Fruit fly (Drosophila melanogaster): ENCODE measurements around the gene CG42327.

CG42327 gene

DNA sequence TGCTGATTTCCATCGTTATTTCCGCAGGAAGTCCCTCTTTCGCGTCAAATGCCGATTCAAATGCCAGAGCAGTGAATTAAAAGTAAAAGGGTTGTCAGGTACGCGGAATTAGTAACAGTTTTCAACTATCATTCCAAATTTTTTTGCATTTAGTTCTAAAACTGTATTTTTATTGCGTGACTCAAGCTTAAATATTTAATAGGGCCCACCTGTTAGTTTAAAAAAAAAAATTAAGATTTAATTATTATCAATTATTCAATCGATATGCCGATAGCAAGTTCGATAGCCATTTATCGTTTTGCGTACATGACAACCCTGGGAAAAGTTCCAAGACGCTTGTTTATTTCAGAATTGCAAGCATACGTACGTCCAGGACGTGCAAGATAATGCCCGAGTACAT lies 32.9 kb upstream of the CG42327 start, which contains the start of gene CG14711 (continued):
- TF ChIP-seq CG11398 (GFP tag; optimal IDR thresholded peaks at IDR 0.05) (peak; percentile 35), HLH3B (GFP tag; IDR thresholded peaks at IDR 0.05) (peak; percentile 82), nerfin-1 (tag; optimal IDR thresholded peaks at IDR 0.05) (peak; percentile 92), Tbp (GFP tag; optimal IDR thresholded peaks at IDR 0.05) (no peak), Scr (GFP tag; IDR thresholded peaks at IDR 0.05; ENCODE audit: partially characterized antibody) (peak; percentile 84), CG3726 (GFP tag; IDR thresholded peaks at IDR 0.05) (peak; percentile 76; the same call in 2 of the 3 replicates), CG30020 (tag; optimal IDR thresholded peaks at IDR 0.05) (peak; percentile 77), CG1233 (GFP tag; optimal IDR thresholded peaks at IDR 0.05) (peak; percentile 84), Taf1 (GFP tag; IDR thresholded peaks at IDR 0.05) (peak; percentile 51), MBD-R2 (GFP tag; IDR thresholded peaks at IDR 0.05) (peak; percentile 96), Neu2 (GFP tag; optimal IDR thresholded peaks at IDR 0.05; ENCODE audit: borderline replicate concordance) (no peak), CG12071 (GFP tag; optimal IDR thresholded peaks at IDR 0.05) (no peak), NC2α (GFP tag; optimal IDR thresholded peaks at IDR 0.05) (peak; percentile 27), CG9727 (GFP tag; optimal IDR thresholded peaks at IDR 0.05) (peak; percentile 86), CG11247 (GFP tag; IDR thresholded peaks at IDR 0.05) (peak; percentile 68), CG4617 (GFP tag; optimal IDR thresholded peaks at IDR 0.05; ENCODE audit: borderline replicate concordance) (peak; percentile 93), CG13287 (GFP tag; IDR thresholded peaks at IDR 0.05; ENCODE audit: partially characterized antibody) (peak; percentile 92), CG11696 (GFP tag; IDR thresholded peaks at IDR 0.05) (no peak), NK7.1 (GFP tag; optimal IDR thresholded peaks at IDR 0.05) (no peak), CG10147 (GFP tag; optimal IDR thresholded peaks at IDR 0.05) (peak; percentile 79), hbn (GFP tag; IDR thresholded peaks at IDR 0.05; ENCODE audit: partially characterized antibody) (peak; percentile 82), CG12769 (tag; optimal IDR thresholded peaks at IDR 0.05) (no peak), CG8281 (tag; optimal IDR thresholded peaks at IDR 0.05) (no peak), CG4424 (GFP tag; optimal IDR thresholded peaks at IDR 0.05) (peak; percentile 88), row (GFP tag; IDR thresholded peaks at IDR 0.05) (peak; percentile 96), Dbx (GFP tag; IDR thresholded peaks at IDR 0.05) (peak; percentile 85), CG17359 (tag; optimal IDR thresholded peaks at IDR 0.05) (peak; percentile 86), Gug (GFP tag; IDR thresholded peaks at IDR 0.05) (peak; percentile 72; the same call in 3 of the 4 replicates), btn (GFP tag; optimal IDR thresholded peaks at IDR 0.05) (peak; percentile 8), D (optimal IDR thresholded peaks at IDR 0.05) (no peak), D (GFP tag; optimal IDR thresholded peaks at IDR 0.05) (peak; percentile 75), CG16863 (GFP tag; optimal IDR thresholded peaks at IDR 0.05) (peak; percentile 67), zf30C (GFP tag; optimal IDR thresholded peaks at IDR 0.05) (no peak), caup (GFP tag; optimal IDR thresholded peaks at IDR 0.05; ENCODE audit: severe bottlenecking) (peak; percentile 83), Kr (GFP tag; optimal IDR thresholded peaks at IDR 0.05) (no peak), da (GFP tag; optimal IDR thresholded peaks at IDR 0.05) (no peak), nmo (GFP tag; optimal IDR thresholded peaks at IDR 0.05) (peak; percentile 90), Dfd (GFP tag; optimal IDR thresholded peaks at IDR 0.05) (no peak), Camta (GFP tag; optimal IDR thresholded peaks at IDR 0.05) (peak; percentile 70), chif (GFP tag; optimal IDR thresholded peaks at IDR 0.05) (peak; percentile 20 to 72), unc-4 (GFP tag; IDR thresholded peaks at IDR 0.05; ENCODE audit: partially characterized antibody) (peak; percentile 86), so (GFP tag; IDR thresholded peaks at IDR 0.05) (peak; percentile 88; the same call in 2 of the 3 replicates), CG10654 (GFP tag; optimal IDR thresholded peaks at IDR 0.05) (peak; percentile 85), Dref (GFP tag; IDR thresholded peaks at IDR 0.05) (peak; percentile 77), en (GFP tag; optimal IDR thresholded peaks at IDR 0.05) (peak; percentile 6), unpg (GFP tag; optimal IDR thresholded peaks at IDR 0.05) (peak; percentile 89), hb (GFP tag; IDR thresholded peaks at IDR 0.05; ENCODE audit: partially characterized antibody) (peak; percentile 77; the same call in 2 of the 3 replicates), Myb (GFP tag; optimal IDR thresholded peaks at IDR 0.05) (peak; percentile 49), CG15696 (tag; optimal IDR thresholded peaks at IDR 0.05) (peak; percentile 85), tin (GFP tag; optimal IDR thresholded peaks at IDR 0.05) (peak; percentile 84), hth (optimal IDR thresholded peaks at IDR 0.05) (no peak)
